Fruit fly (Drosophila melanogaster): ENCODE measurements around the gene CG17770.

CG17770 gene

dm6 chr3R:25776137-25776536, 35.6 kb upstream of the CG17770 start, which contains the start of gene CG17196:
CG17196 (minus strand) TSS chr3R:25776237.
- TF ChIP-seq CG30431 (GFP tag; optimal IDR thresholded peaks at IDR 0.05) (no peak), CG12236 (GFP tag; optimal IDR thresholded peaks at IDR 0.05) (no peak), jigr1 (GFP tag; IDR thresholded peaks at IDR 0.05) (no peak), CG7963 (GFP tag; IDR thresholded peaks at IDR 0.05; ENCODE audit: partially characterized antibody) (no peak)

DNA sequence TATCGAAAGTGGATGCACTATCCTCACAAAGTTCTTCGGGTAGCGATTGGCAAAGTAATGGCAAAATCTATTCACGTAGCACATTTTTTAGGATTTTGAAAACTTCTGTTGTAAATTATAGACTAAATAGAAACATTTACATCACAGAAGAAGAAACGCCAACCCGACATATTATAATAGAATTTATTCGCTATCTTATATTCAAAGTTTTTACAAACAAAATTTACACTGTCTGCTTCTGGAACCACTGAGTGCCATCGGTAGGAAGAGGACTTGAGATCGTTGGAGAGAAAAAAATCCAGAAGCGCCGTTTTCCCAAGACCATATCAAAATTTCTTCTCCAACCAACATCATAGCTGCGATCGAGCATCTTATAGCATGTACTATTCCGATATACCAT, 34.6 kb upstream of the CG17770 start, which contains the start of gene CG17195:
CG17195 (minus strand) TSS at position 101 of the 400 bp plus-strand sequence.
- TF ChIP-seq CG9609 (GFP tag; optimal IDR thresholded peaks at IDR 0.05) (no peak), pros (GFP tag; optimal IDR thresholded peaks at IDR 0.05) (no peak), kay (GFP tag; optimal IDR thresholded peaks at IDR 0.05) (no peak), emc (GFP tag; optimal IDR thresholded peaks at IDR 0.05) (no peak), zfh2 (GFP tag; optimal IDR thresholded peaks at IDR 0.05) (no peak), gem (tag; optimal IDR thresholded peaks at IDR 0.05) (no peak), CG2199 (GFP tag; IDR thresholded peaks at IDR 0.05) (no peak), CG2202 (tag; optimal IDR thresholded peaks at IDR 0.05) (no peak), CG7745 (tag; optimal IDR thresholded peaks at IDR 0.05) (no peak), tap (tag; optimal IDR thresholded peaks at IDR 0.05) (no peak), Abd-B (GFP tag; optimal IDR thresholded peaks at IDR 0.05) (no peak)

dm6 chr3R:25778205-25778604, 33.5 kb upstream of the CG17770 start, which contains the start of gene CG4956:
CG4956 (minus strand) TSS chr3R:25778305.
- TF ChIP-seq CG11398 (GFP tag; optimal IDR thresholded peaks at IDR 0.05) (no peak), wek (GFP tag; optimal IDR thresholded peaks at IDR 0.05) (no peak), dmrt99B (tag; optimal IDR thresholded peaks at IDR 0.05) (no peak), CG17829 (tag; optimal IDR thresholded peaks at IDR 0.05) (no peak), dati (GFP tag; IDR thresholded peaks at IDR 0.05) (no peak), fd96Cb (tag; optimal IDR thresholded peaks at IDR 0.05) (no peak), CG17385 (GFP tag; optimal IDR thresholded peaks at IDR 0.05) (no peak), twi (tag; optimal IDR thresholded peaks at IDR 0.05) (no peak), sima (GFP tag; optimal IDR thresholded peaks at IDR 0.05) (no peak), Rx (GFP tag; IDR thresholded peaks at IDR 0.05) (no peak), NfI (GFP tag; optimal IDR thresholded peaks at IDR 0.05) (no peak), sna (GFP tag; IDR thresholded peaks at IDR 0.05; ENCODE audit: partially characterized antibody) (no peak), MESR4 (GFP tag; optimal IDR thresholded peaks at IDR 0.05) (no peak), Meics (GFP tag; optimal IDR thresholded peaks at IDR 0.05) (no peak), Gug (GFP tag; IDR thresholded peaks at IDR 0.05) (no peak), CG4820 (GFP tag; optimal IDR thresholded peaks at IDR 0.05) (no peak)

DNA sequence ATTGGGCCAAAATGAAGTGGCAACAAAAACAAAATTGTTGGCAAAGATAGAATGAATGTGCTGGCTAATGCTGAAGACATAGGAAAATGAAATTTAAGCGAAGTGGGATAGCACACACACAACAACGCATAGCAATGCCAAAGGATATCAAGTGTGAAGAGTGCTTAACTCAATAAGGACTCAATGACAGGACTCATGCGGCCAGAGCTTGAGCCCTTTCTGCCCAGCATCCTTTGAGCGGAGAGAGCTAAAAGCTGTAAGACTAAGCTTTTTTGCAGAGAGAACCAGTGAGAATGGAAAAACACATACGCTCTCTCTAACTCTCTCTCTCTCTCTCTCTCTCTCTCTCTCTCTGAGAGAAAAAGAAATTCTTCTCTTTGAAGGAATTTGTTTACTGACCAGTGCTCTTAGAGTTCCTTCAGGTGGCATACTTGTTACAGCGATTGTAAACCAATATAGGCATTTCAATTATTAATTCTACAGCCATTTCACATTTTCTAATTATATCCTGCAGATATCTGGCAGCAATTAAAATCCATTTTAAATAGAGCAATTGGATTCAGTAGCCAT, 28.8 kb upstream of the CG17770 start:
- no peak for TF ChIP-seq Dip2 (GFP tag; IDR thresholded peaks at IDR 0.05)
- TF ChIP-seq Oli (tag; optimal IDR thresholded peaks at IDR 0.05) = no peak
- no peak for TF ChIP-seq CG10959 (GFP tag; IDR thresholded peaks at IDR 0.05)
- no peak for TF ChIP-seq Antp (GFP tag; optimal IDR thresholded peaks at IDR 0.05)
- TF ChIP-seq pho (GFP tag; optimal IDR thresholded peaks at IDR 0.05) = no peak
- TF ChIP-seq disco-r (GFP tag; optimal IDR thresholded peaks at IDR 0.05) = no peak
- peak; percentile 15 for TF ChIP-seq abd-A (tag; optimal IDR thresholded peaks at IDR 0.05)
- no peak for TF ChIP-seq CG10543 (GFP tag; optimal IDR thresholded peaks at IDR 0.05)
- no peak for TF ChIP-seq Bdp1 (GFP tag; optimal IDR thresholded peaks at IDR 0.05)
- peak; percentile 90 for TF ChIP-seq z (GFP tag; IDR thresholded peaks at IDR 0.05)
- TF ChIP-seq CG9437 (GFP tag; optimal IDR thresholded peaks at IDR 0.05) = no peak
- TF ChIP-seq CG3163 (GFP tag; optimal IDR thresholded peaks at IDR 0.05) = peak; percentile 65
- peak; percentile 16; the same call in 1 of the 2 replicates for TF ChIP-seq amos (GFP tag; IDR thresholded peaks at IDR 0.05; ENCODE audit: partially characterized antibody)
- peak; percentile 30 for TF ChIP-seq Ets65A (GFP tag)
- TF ChIP-seq run (tag; optimal IDR thresholded peaks at IDR 0.05) = no peak
- TF ChIP-seq Trl (optimal IDR thresholded peaks at IDR 0.05) = peak; percentile 45 to 88
- no peak for TF ChIP-seq Trl (GFP tag; optimal IDR thresholded peaks at IDR 0.05)

Data from whole organism, embryonic.